Worm (Caenorhabditis elegans) whole organism, early embryonic: ENCODE results near the gene arrd-2.

Source experiments
- B0310.2 ChIP-seq: sonication (generic microtip); optimal IDR thresholded peaks from 2 replicates; lab custom pipeline; 2016; ENCODE audit warnings: mild to moderate bottlenecking, missing genetic modification characterization, missing compliant biosample characterization
- F13C5.2 ChIP-seq: sonication (generic microtip); optimal IDR thresholded peaks from 2 replicates; lab custom pipeline; 2017; ENCODE audit warnings: mild to moderate bottlenecking, missing genetic modification characterization, inconsistent platforms, missing compliant biosample characterization
- ama-1 ChIP-seq: fragments of 150-350 bp; optimal IDR thresholded peaks from 2 replicates; lab custom pipeline; 2014
- ceh-36 ChIP-seq: sonication (generic microtip); optimal IDR thresholded peaks from 2 replicates; lab custom pipeline; 2016; ENCODE audit warnings: missing genetic modification characterization, inconsistent platforms, missing compliant biosample characterization
- flt-1 ChIP-seq: fragments of 200-800 bp; sonication (Bioruptor generic); IDR thresholded peaks from 2 replicates; pipeline ENCODE4 v1.3.6; 2022; ENCODE audit warnings: missing genetic modification characterization, missing compliant biosample characterization
- hmbx-1 ChIP-seq: sonication (generic microtip); optimal IDR thresholded peaks from 2 replicates; lab custom pipeline; 2016; ENCODE audit warnings: mild to moderate bottlenecking, missing genetic modification characterization, missing compliant biosample characterization
- hmg-4 ChIP-seq: fragments of 200-800 bp; sonication (Bioruptor generic); optimal IDR thresholded peaks from 2 replicates; lab custom pipeline; 2018; ENCODE audit warnings: mild to moderate bottlenecking, missing genetic modification characterization, missing compliant biosample characterization
- hnd-1 ChIP-seq: sonication (generic microtip); optimal IDR thresholded peaks from 2 replicates; lab custom pipeline; 2016; ENCODE audit warnings: missing genetic modification characterization, missing compliant biosample characterization
- pes-1 ChIP-seq: fragments of 200-800 bp; sonication (Bioruptor generic); IDR thresholded peaks from 2 replicates; pipeline ENCODE4 v1.3.6; 2022; ENCODE audit warnings: missing genetic modification reagents, missing genetic modification characterization, missing compliant biosample characterization
- tbx-37 ChIP-seq: fragments of 200-800 bp; sonication (Bioruptor generic); conservative IDR thresholded peaks from 2 replicates; pipeline ENCODE4 v1.3.6; 2022; ENCODE audit warnings: missing genetic modification reagents, missing genetic modification characterization, missing compliant biosample characterization

DNA sequence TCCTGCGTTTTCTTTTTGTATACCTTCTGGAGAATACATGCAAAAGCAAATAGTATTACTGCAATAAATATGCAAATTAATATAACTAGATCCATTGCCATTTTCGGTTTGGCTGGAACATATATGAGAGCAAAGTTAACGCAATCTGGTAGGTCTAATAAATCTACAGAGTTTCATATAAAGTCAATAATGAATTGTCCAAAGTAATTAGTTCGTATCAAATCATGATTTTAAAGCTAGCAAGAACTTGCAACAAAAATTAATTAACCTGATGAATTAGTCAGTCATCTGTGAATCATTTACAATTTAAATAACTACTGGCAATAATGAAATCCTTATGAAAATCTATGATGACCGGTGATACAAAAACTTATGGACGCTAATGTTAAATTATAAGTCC lies 37.8 kb downstream of the arrd-2 start, which contains the start of gene R09D1.13:
- TF ChIP-seq pes-1 (GFP tag; lab: Robert Waterston, UW) (no peak), hnd-1 (tag; lab: Kevin White, UChicago) (no peak), tbx-37 (GFP tag; lab: Robert Waterston, UW) (no peak), ama-1 (no peak), ceh-36 (tag; lab: Kevin White, UChicago) (no peak), hmg-4 (GFP tag; lab: Kevin White, UChicago) (no peak), B0310.2 (tag; lab: Kevin White, UChicago) (no peak), F13C5.2 (tag; lab: Kevin White, UChicago) (no peak), flt-1 (no peak), hmbx-1 (tag; lab: Kevin White, UChicago) (no peak)
